Comparison of ENCODE assay signal across 1 worm cellular context in the genomic region with DNA sequence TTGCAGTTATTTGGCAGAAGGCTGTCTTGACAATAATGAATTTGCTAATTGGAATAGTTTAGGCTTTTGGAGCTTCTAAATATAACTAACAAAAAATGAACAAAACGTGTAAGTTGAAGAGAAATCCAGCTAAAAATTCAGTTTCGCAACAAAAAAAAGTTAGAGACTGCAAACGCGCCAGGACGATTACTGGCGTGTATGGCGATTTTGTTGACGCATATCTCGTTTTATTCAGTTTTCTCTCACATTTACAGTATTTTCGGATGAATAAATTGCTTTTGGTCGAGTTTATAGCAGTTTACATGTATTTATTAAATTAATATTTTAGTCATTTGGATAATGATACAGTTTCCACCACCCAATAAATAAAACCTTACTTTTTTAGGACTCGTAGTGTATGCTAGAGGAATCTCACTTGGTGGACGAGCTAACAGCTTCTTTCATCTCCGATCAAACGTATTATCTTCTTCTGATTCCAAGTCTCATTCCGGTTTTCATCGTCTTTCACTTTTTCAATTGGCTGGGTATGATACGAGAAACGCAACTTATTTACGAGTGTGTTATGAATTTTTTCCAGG.
TF ChIP-seq lines count a peak whose summit lies in the region.

A gene (plus strand): TSS at position 384 of the 578 bp plus-strand sequence.
A gene (minus strand): TSS at position 458 of the 578 bp plus-strand sequence.

TF ChIP-seq in whole organism, L1 larva, 84 proteins besides CTCF, POLR2A, EP300 and RAD21 (continued from another document):
- TF ChIP-seq irx-1 (tag; optimal IDR thresholded peaks at IDR 0.05; lab: Kevin White, UChicago): peak; percentile 63
- peak; percentile 45 for TF ChIP-seq elt-2 (tag; optimal IDR thresholded peaks at IDR 0.05; lab: Kevin White, UChicago)
- TF ChIP-seq rnt-1 (tag; optimal IDR thresholded peaks at IDR 0.05; lab: Kevin White, UChicago): peak; percentile 83
- no peak for TF ChIP-seq nhr-237 (tag; optimal IDR thresholded peaks at IDR 0.05; lab: Kevin White, UChicago)
- TF ChIP-seq isw-1 (GFP tag; IDR thresholded peaks at IDR 0.05; lab: Robert Waterston, UW): peak; percentile 61
- peak; percentile 21 for TF ChIP-seq zip-4 (GFP tag; optimal IDR thresholded peaks at IDR 0.05; lab: Kevin White, UChicago)
- TF ChIP-seq lsy-2 (tag; optimal IDR thresholded peaks at IDR 0.05; lab: Kevin White, UChicago): peak; percentile 81 to 89
- TF ChIP-seq tlp-1 (tag; optimal IDR thresholded peaks at IDR 0.05; lab: Kevin White, UChicago): no peak
- no peak for TF ChIP-seq ceh-8 (GFP tag; optimal IDR thresholded peaks at IDR 0.05; lab: Kevin White, UChicago)
- peak in 2 of 6 experiments; percentile 46 to 78 for TF ChIP-seq elt-3 (tag; optimal IDR thresholded peaks at IDR 0.05; lab: Kevin White, UChicago)
- no peak for TF ChIP-seq mef-2 (tag; optimal IDR thresholded peaks at IDR 0.05; lab: Kevin White, UChicago)
- TF ChIP-seq swsn-7 (tag; optimal IDR thresholded peaks at IDR 0.05; lab: Kevin White, UChicago): peak; percentile 77
- TF ChIP-seq lin-15B (tag; optimal IDR thresholded peaks at IDR 0.05; lab: Kevin White, UChicago): peak; percentile 45
